Fruit fly (Drosophila melanogaster) whole organism, embryonic: ENCODE measurements around the gene Mdr65.

Source experiments
- Adf1 ChIP-seq: fragments of 200-800 bp; sonication (Bioruptor generic); IDR thresholded peaks from 2 replicates; pipeline ENCODE4 v1.3.6; 2022; ENCODE audit warnings: missing biosample characterization, missing genetic modification characterization
- Antp ChIP-seq: fragments of 200-800 bp; sonication (Bioruptor generic); optimal IDR thresholded peaks from 3 replicates; lab custom pipeline; 2016; ENCODE audit warnings: missing biosample characterization, missing genetic modification characterization
- B-H2 ChIP-seq: fragments of 200-800 bp; sonication (Bioruptor generic); optimal IDR thresholded peaks from 2 replicates; lab custom pipeline; 2018; ENCODE audit warnings: missing biosample characterization, mild to moderate bottlenecking, missing genetic modification characterization
- BEAF-32 ChIP-seq: fragments of 200-800 bp; sonication (Bioruptor generic); optimal IDR thresholded peaks from 3 replicates; lab custom pipeline; 2017; ENCODE audit warnings: missing biosample characterization, missing genetic modification characterization, mild to moderate bottlenecking, moderate library complexity, missing genetic modification reagents
- Blimp-1 ChIP-seq: fragments of 200-800 bp; sonication (Bioruptor generic); optimal IDR thresholded peaks from 3 replicates; lab custom pipeline; 2018; ENCODE audit warnings: missing biosample characterization, missing genetic modification characterization, mild to moderate bottlenecking, moderate library complexity, missing genetic modification reagents
- CG10431 ChIP-seq: fragments of 200-800 bp; sonication (Bioruptor generic); optimal IDR thresholded peaks from 3 replicates; lab custom pipeline; 2018; ENCODE audit warnings: missing biosample characterization, mild to moderate bottlenecking, missing genetic modification characterization
- CG12104 ChIP-seq: fragments of 200-800 bp; sonication (Bioruptor generic); optimal IDR thresholded peaks from 3 replicates; lab custom pipeline; 2016; ENCODE audit warnings: missing biosample characterization, missing genetic modification characterization
- CG12219 ChIP-seq: fragments of 200-800 bp; sonication (Bioruptor generic); optimal IDR thresholded peaks from 3 replicates; lab custom pipeline; 2018; ENCODE audit warnings: missing biosample characterization, mild to moderate bottlenecking, missing genetic modification characterization
- CG12659 ChIP-seq: fragments of 200-800 bp; sonication (Bioruptor generic); optimal IDR thresholded peaks from 3 replicates; lab custom pipeline; 2017; ENCODE audit warnings: mild to moderate bottlenecking, missing biosample characterization, missing genetic modification reagents, missing genetic modification characterization
- CG12769 ChIP-seq: fragments of 200-800 bp; sonication (Bioruptor generic); optimal IDR thresholded peaks from 2 replicates; lab custom pipeline; 2019; ENCODE audit warnings: missing biosample characterization, mild to moderate bottlenecking, missing genetic modification characterization, moderate library complexity
- CG1603 ChIP-seq: fragments of 200-800 bp; sonication (Bioruptor generic); optimal IDR thresholded peaks from 2 replicates; lab custom pipeline; 2019; ENCODE audit warnings: missing biosample characterization, mild to moderate bottlenecking, missing genetic modification characterization, moderate library complexity
- CG17568 ChIP-seq: fragments of 200-800 bp; sonication (Bioruptor generic); optimal IDR thresholded peaks from 2 replicates; lab custom pipeline; 2018; ENCODE audit warnings: missing biosample characterization, mild to moderate bottlenecking, missing genetic modification characterization, moderate library complexity
- CG3065 ChIP-seq: fragments of 200-800 bp; sonication (Bioruptor generic); optimal IDR thresholded peaks from 2 replicates; lab custom pipeline; 2016; ENCODE audit warnings: missing biosample characterization, missing genetic modification characterization
- CG31388 ChIP-seq: fragments of 200-800 bp; sonication (Bioruptor generic); optimal IDR thresholded peaks from 2 replicates; lab custom pipeline; 2016; ENCODE audit warnings: missing biosample characterization, missing genetic modification characterization
- CG34376 ChIP-seq: fragments of 200-800 bp; sonication (Bioruptor generic); optimal IDR thresholded peaks from 2 replicates; lab custom pipeline; 2018; ENCODE audit warnings: missing biosample characterization, mild to moderate bottlenecking, missing genetic modification characterization
- CG3847 ChIP-seq: fragments of 200-800 bp; sonication (Bioruptor generic); IDR thresholded peaks from 2 replicates; pipeline ENCODE4 v1.3.6; 2022; ENCODE audit warnings: missing biosample characterization, missing genetic modification characterization
- CG43689 ChIP-seq: fragments of 200-800 bp; sonication (Bioruptor generic); IDR thresholded peaks from 2 replicates; pipeline ENCODE4 v1.3.6; 2022; ENCODE audit warnings: missing biosample characterization, missing genetic modification characterization
- CG7963 ChIP-seq: fragments of 200-800 bp; sonication (Bioruptor generic); IDR thresholded peaks from 3 replicates; pipeline ENCODE4 v1.3.6; 2022; ENCODE audit warnings: missing biosample characterization, missing genetic modification characterization; ENCODE audit not compliant: partially characterized antibody
- Deaf1 ChIP-seq: fragments of 200-800 bp; optimal IDR thresholded peaks from 3 replicates; lab custom pipeline; 2019; ENCODE audit warnings: missing biosample characterization, mild to moderate bottlenecking, missing genetic modification characterization, moderate library complexity
- Doc2 ChIP-seq: fragments of 200-800 bp; sonication (Bioruptor generic); IDR thresholded peaks from 2 replicates; pipeline ENCODE4 v1.3.6; 2022; ENCODE audit warnings: missing biosample characterization, missing genetic modification characterization
- E2f1 ChIP-seq: fragments of 200-800 bp; sonication (Bioruptor generic); IDR thresholded peaks from 2 replicates; pipeline ENCODE4 v1.3.6; 2022; ENCODE audit warnings: missing biosample characterization, missing genetic modification characterization
- Ets97D ChIP-seq: fragments of 200-800 bp; sonication (Bioruptor generic); optimal IDR thresholded peaks from 3 replicates; lab custom pipeline; 2016; ENCODE audit warnings: missing biosample characterization, missing genetic modification characterization
- Mrtf ChIP-seq: fragments of 200-800 bp; sonication (Bioruptor generic); IDR thresholded peaks from 3 replicates; pipeline ENCODE4 v1.3.6; 2022; ENCODE audit warnings: missing biosample characterization, missing genetic modification characterization
- Opbp ChIP-seq: fragments of 200-800 bp; sonication (Bioruptor generic); IDR thresholded peaks from 3 replicates; pipeline ENCODE4 v1.3.6; 2022; ENCODE audit warnings: missing biosample characterization, missing genetic modification characterization; ENCODE audit not compliant: partially characterized antibody
- Ptx1 ChIP-seq: fragments of 200-800 bp; sonication (Bioruptor generic); IDR thresholded peaks from 2 replicates; pipeline ENCODE4 v1.3.6; 2022; ENCODE audit warnings: missing biosample characterization, missing genetic modification characterization
- Six4 ChIP-seq: fragments of 200-800 bp; sonication (Bioruptor generic); optimal IDR thresholded peaks from 2 replicates; lab custom pipeline; 2016; ENCODE audit warnings: missing biosample characterization, missing genetic modification characterization
- Taf1 ChIP-seq: fragments of 200-800 bp; sonication (Bioruptor generic); IDR thresholded peaks from 2 replicates; pipeline ENCODE4 v1.3.6; 2022; ENCODE audit warnings: missing biosample characterization, missing genetic modification characterization
- ac ChIP-seq: fragments of 200-800 bp; sonication (Bioruptor generic); optimal IDR thresholded peaks from 3 replicates; lab custom pipeline; 2017; ENCODE audit warnings: missing biosample characterization, mild to moderate bottlenecking, missing genetic modification characterization
- amos ChIP-seq: fragments of 200-800 bp; sonication (Bioruptor generic); IDR thresholded peaks from 2 replicates; pipeline ENCODE4 v1.3.6; 2022; ENCODE audit warnings: missing biosample characterization, missing genetic modification characterization; ENCODE audit not compliant: partially characterized antibody
- ap ChIP-seq: fragments of 200-800 bp; sonication (Bioruptor generic); IDR thresholded peaks from 2 replicates; pipeline ENCODE4 v1.3.6; 2022; ENCODE audit warnings: missing biosample characterization, missing genetic modification characterization
- ara ChIP-seq: fragments of 200-800 bp; sonication (Bioruptor generic); IDR thresholded peaks from 2 replicates; pipeline ENCODE4 v1.3.6; 2022; ENCODE audit warnings: missing biosample characterization, missing genetic modification characterization
- az2 ChIP-seq: fragments of 200-800 bp; sonication (Bioruptor generic); optimal IDR thresholded peaks from 3 replicates; lab custom pipeline; 2016; ENCODE audit warnings: missing biosample characterization, missing genetic modification characterization
- bcd ChIP-seq: fragments of 200-800 bp; sonication (Bioruptor generic); optimal IDR thresholded peaks from 2 replicates; lab custom pipeline; 2017; ENCODE audit warnings: missing biosample characterization, mild to moderate bottlenecking, missing genetic modification characterization
- chm ChIP-seq: fragments of 200-800 bp; sonication (Bioruptor generic); IDR thresholded peaks from 2 replicates; pipeline ENCODE4 v1.3.6; 2022; ENCODE audit warnings: missing biosample characterization, missing genetic modification characterization
- ci ChIP-seq: fragments of 200-800 bp; sonication (Bioruptor generic); IDR thresholded peaks from 3 replicates; pipeline ENCODE4 v1.3.6; 2022; ENCODE audit warnings: missing biosample characterization, missing genetic modification characterization
- esg ChIP-seq: fragments of 200-800 bp; sonication (Bioruptor generic); conservative IDR thresholded peaks from 2 replicates; pipeline ENCODE4 v1.3.6; 2022; ENCODE audit warnings: missing biosample characterization, missing genetic modification characterization
- gem ChIP-seq: fragments of 200-800 bp; sonication (Bioruptor generic); optimal IDR thresholded peaks from 2 replicates; lab custom pipeline; 2019; ENCODE audit warnings: missing biosample characterization, mild to moderate bottlenecking, missing genetic modification characterization, moderate library complexity
- h ChIP-seq: fragments of >200 bp; optimal IDR thresholded peaks from 2 replicates; lab custom pipeline; 2017
- jumu ChIP-seq: fragments of 200-800 bp; sonication (Bioruptor generic); optimal IDR thresholded peaks from 3 replicates; lab custom pipeline; 2016; ENCODE audit warnings: missing biosample characterization, missing genetic modification characterization
- klu ChIP-seq: fragments of 200-800 bp; sonication (Bioruptor generic); IDR thresholded peaks from 2 replicates; pipeline ENCODE4 v1.3.6; 2022; ENCODE audit warnings: missing biosample characterization, missing genetic modification characterization
- maf-S ChIP-seq: fragments of 200-800 bp; sonication (Bioruptor generic); optimal IDR thresholded peaks from 2 replicates; lab custom pipeline; 2016; ENCODE audit warnings: missing biosample characterization, missing genetic modification characterization
- pan ChIP-seq, 4 experiments: fragments of >200 bp in 3 of 4; fragments of 200-800 bp in 1 of 4; sonication (Bioruptor generic) in 1 of 4; optimal IDR thresholded peaks in 3 of 4; IDR thresholded peaks in 1 of 4; 2 replicates each; pipeline versions ENCODE4 v1.3.6 to Lab custom; 2017 to 2022; ENCODE audit warnings: missing biosample characterization in 2 of 4, missing genetic modification characterization in 2 of 4, mixed read lengths in 1 of 4
- pfk ChIP-seq: fragments of 200-800 bp; sonication (Bioruptor generic); optimal IDR thresholded peaks from 2 replicates; lab custom pipeline; 2018; ENCODE audit warnings: missing biosample characterization, mild to moderate bottlenecking, missing genetic modification characterization, moderate library complexity
- pum ChIP-seq: fragments of 200-800 bp; sonication (Bioruptor generic); optimal IDR thresholded peaks from 2 replicates; lab custom pipeline; 2016; ENCODE audit warnings: missing biosample characterization, missing genetic modification characterization
- seq ChIP-seq: fragments of 200-800 bp; sonication (Bioruptor generic); IDR thresholded peaks from 2 replicates; pipeline ENCODE4 v1.3.6; 2022; ENCODE audit warnings: missing biosample characterization, missing genetic modification characterization
- shn ChIP-seq: fragments of 200-800 bp; sonication (Bioruptor generic); optimal IDR thresholded peaks from 3 replicates; lab custom pipeline; 2016; ENCODE audit warnings: missing biosample characterization, missing genetic modification characterization
- slou ChIP-seq: fragments of 200-800 bp; sonication (Bioruptor generic); optimal IDR thresholded peaks from 3 replicates; lab custom pipeline; 2016; ENCODE audit warnings: missing biosample characterization, missing genetic modification characterization
- so ChIP-seq: fragments of 200-800 bp; sonication (Bioruptor generic); IDR thresholded peaks from 3 replicates; pipeline ENCODE4 v1.3.6; 2022; ENCODE audit warnings: missing biosample characterization, missing genetic modification characterization
- tll ChIP-seq, 2 experiments: fragments of 200-800 bp in 1 of 2; fragments of >200 bp in 1 of 2; sonication (Bioruptor generic) in 1 of 2; optimal IDR thresholded peaks; 2 replicates each; lab custom pipeline; 2017 to 2019; ENCODE audit warnings: missing biosample characterization in 2 of 2, missing genetic modification characterization in 2 of 2, mild to moderate bottlenecking in 1 of 2, moderate library complexity in 1 of 2

Mdr65 gene

dm6 chr3L:6262644-6263404 lies 17.3 kb upstream of the Mdr65 start, which contains the start of gene Ldh (continued):
- TF ChIP-seq BEAF-32 (GFP tag; lab: Kevin White, UChicago) (peak; percentile 7), CG17568 (GFP tag; lab: Kevin White, UChicago) (peak; percentile 92), bcd (GFP tag; lab: Kevin White, UChicago) (peak; percentile 95), pfk (GFP tag; lab: Kevin White, UChicago) (peak; percentile 33), pum (GFP tag; lab: Kevin White, UChicago) (peak; percentile 83), CG12659 (GFP tag; lab: Kevin White, UChicago) (peak; percentile 97), h (lab: Kevin White, UChicago) (no peak), ci (GFP tag; lab: Robert Waterston, UW) (peak; percentile 89), CG34376 (GFP tag; lab: Kevin White, UChicago) (peak; percentile 82), CG12104 (peak; percentile 90), Mrtf (GFP tag; lab: Robert Waterston, UW) (peak; percentile 80), ac (peak; percentile 97), CG7963 (GFP tag; lab: Robert Waterston, UW) (no peak), az2 (GFP tag; lab: Kevin White, UChicago) (peak; percentile 96), esg (GFP tag; lab: Robert Waterston, UW) (peak; percentile 91), ap (GFP tag; lab: Robert Waterston, UW) (peak; percentile 84), amos (no peak), jumu (GFP tag; lab: Kevin White, UChicago) (peak; percentile 73), CG31388 (GFP tag; lab: Kevin White, UChicago) (peak; percentile 85), tll (GFP tag; optimal IDR thresholded peaks at IDR 0.05; lab: Kevin White, UChicago) (peak in 1 of 2 experiments; percentile 83), CG12219 (GFP tag; lab: Kevin White, UChicago) (peak; percentile 92), Six4 (GFP tag; lab: Kevin White, UChicago) (peak; percentile 96), Ets97D (peak; percentile 59), Taf1 (GFP tag; lab: Robert Waterston, UW) (peak; percentile 76), gem (peak; percentile 98), Antp (peak; percentile 16), CG43689 (peak; percentile 74; the same call in 1 of the 2 replicates), seq (GFP tag; lab: Robert Waterston, UW) (peak; percentile 89), CG12769 (tag; lab: Kevin White, UChicago) (peak; percentile 92), maf-S (peak; percentile 55), chm (GFP tag; lab: Robert Waterston, UW) (peak; percentile 81), slou (GFP tag; lab: Kevin White, UChicago) (peak; percentile 91), Ptx1 (GFP tag; lab: Robert Waterston, UW) (peak; percentile 93), ara (peak; percentile 92), Blimp-1 (GFP tag; lab: Kevin White, UChicago) (peak; percentile 93), shn (GFP tag; lab: Kevin White, UChicago) (peak; percentile 25), so (peak; percentile 90), Adf1 (GFP tag; lab: Robert Waterston, UW) (peak; percentile 77), B-H2 (peak; percentile 95), CG10431 (GFP tag; lab: Kevin White, UChicago) (peak; percentile 90), Doc2 (GFP tag; lab: Robert Waterston, UW) (0 out of 2 replicates have a peak, but pooled peaks have one; percentile 30), klu (GFP tag; lab: Robert Waterston, UW) (peak; percentile 90), CG1603 (tag; lab: Kevin White, UChicago) (peak; percentile 88), E2f1 (GFP tag; lab: Robert Waterston, UW) (peak; percentile 90), CG3847 (GFP tag; lab: Robert Waterston, UW) (peak; percentile 94), Deaf1 (tag; lab: Kevin White, UChicago) (peak; percentile 81), pan (optimal IDR thresholded peaks at IDR 0.05; lab: Kevin White, UChicago) (no peak), pan (GFP tag; optimal IDR thresholded peaks at IDR 0.05 in 1 of 2, IDR thresholded peaks at IDR 0.05 in 1 of 2) (peak in 1 of 2 experiments; percentile 92), Opbp (GFP tag; lab: Robert Waterston, UW) (no peak), CG3065 (GFP tag; lab: Kevin White, UChicago) (peak; percentile 89)
